Worm (Caenorhabditis elegans): ENCODE results near the gene col-92.
A peak's percentile ranks its signal among the peaks of the same experiment; 100 is the strongest.
"Not testable (repeated sequence)": the region's sequence is repeated elsewhere in the genome, so short reads cannot be mapped to it uniquely, and the experiment has no call there.

col-92 gene

DNA sequence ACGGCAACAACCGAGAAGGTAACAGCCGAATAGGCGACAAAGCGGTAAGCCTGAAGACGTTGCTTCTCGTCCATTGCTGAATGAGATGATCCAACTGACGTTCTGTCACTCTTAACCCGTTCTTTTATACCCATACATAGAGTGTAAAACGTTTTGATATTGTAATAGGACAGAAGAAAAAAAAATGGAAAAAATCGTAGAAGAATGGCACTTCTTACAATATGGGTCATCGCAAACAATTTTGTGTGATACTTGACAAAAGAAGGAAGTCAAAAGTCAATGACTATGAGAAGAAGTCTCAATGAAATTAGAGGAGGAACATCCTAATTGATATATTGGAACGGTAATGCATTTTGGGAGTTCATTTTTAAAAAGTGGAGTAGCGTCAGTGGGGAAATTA lies at the start of gene col-92:
col-92 (minus strand) TSS at position 101 of the 400 bp plus-strand sequence.
- TF ChIP-seq somi-1 (GFP tag; optimal IDR thresholded peaks at IDR 0.05) (no peak), efl-1 (GFP tag; optimal IDR thresholded peaks at IDR 0.05) (no peak), snpc-1.1 (tag; optimal IDR thresholded peaks at IDR 0.05; ENCODE audit: insufficient read depth) (no peak), ekl-4 (GFP tag; IDR thresholded peaks at IDR 0.05) (no peak), nhr-120 (GFP tag; IDR thresholded peaks at IDR 0.05) (no peak), F49E8.2 (tag; optimal IDR thresholded peaks at IDR 0.05; ENCODE audit: insufficient read depth) (no peak), lsl-1 (GFP tag; optimal IDR thresholded peaks at IDR 0.05) (no peak), lin-40 (tag; optimal IDR thresholded peaks at IDR 0.05) (no peak), K12H6.12 (tag; optimal IDR thresholded peaks at IDR 0.05) (no peak), Y67H2A.10 (GFP tag; conservative IDR thresholded peaks at IDR 0.05) (no peak), mcd-1 (GFP tag; IDR thresholded peaks at IDR 0.05) (no peak), rcor-1 (GFP tag; IDR thresholded peaks at IDR 0.05) (no peak), snpc-4 (GFP tag; optimal IDR thresholded peaks at IDR 0.05) (no peak), snpc-4 (tag; optimal IDR thresholded peaks at IDR 0.05) (no peak), lin-35 (GFP tag; optimal IDR thresholded peaks at IDR 0.05) (no peak), snpc-1.3 (tag; optimal IDR thresholded peaks at IDR 0.05; ENCODE audit: insufficient read depth) (no peak)

DNA sequence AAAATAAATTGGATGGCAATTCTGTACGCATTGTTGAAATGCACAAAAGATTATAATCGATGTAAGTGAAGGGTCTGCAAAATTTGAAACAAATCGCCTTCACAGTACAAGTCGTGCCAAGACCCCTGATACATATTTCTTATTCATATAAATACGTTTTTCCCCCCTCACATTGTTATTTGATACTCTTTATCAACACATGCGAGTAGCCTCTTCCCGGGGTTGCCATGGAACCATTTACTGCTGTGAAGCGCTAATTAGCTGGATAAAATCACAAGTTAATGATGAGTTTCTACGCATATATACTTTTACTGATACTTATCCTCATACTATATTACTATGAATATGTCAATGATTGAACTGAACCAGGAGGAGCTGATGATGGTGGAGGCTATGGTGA lies 48.3 kb upstream of the col-92 start, which contains the start of gene Y48A6B.14:
Y48A6B.14 (plus strand) TSS at position 301 of the 400 bp plus-strand sequence.
- TF ChIP-seq Y53F4B.3 (GFP tag; IDR thresholded peaks at IDR 0.05): no peak
- TF ChIP-seq snpc-3.4 (tag; optimal IDR thresholded peaks at IDR 0.05): no peak
- TF ChIP-seq Y79H2A.3 (GFP tag; conservative IDR thresholded peaks at IDR 0.05): no peak
- TF ChIP-seq atf-7 (tag; optimal IDR thresholded peaks at IDR 0.05): no peak
- TF ChIP-seq F57C9.4 (tag; optimal IDR thresholded peaks at IDR 0.05): no peak
- TF ChIP-seq lag-1 (GFP tag; IDR thresholded peaks at IDR 0.05): no peak
- TF ChIP-seq Y53G8AR.9 (GFP tag; conservative IDR thresholded peaks at IDR 0.05): no peak
- TF ChIP-seq die-1 (tag; optimal IDR thresholded peaks at IDR 0.05): no peak
- no peak for TF ChIP-seq bed-2 (GFP tag; IDR thresholded peaks at IDR 0.05)
- no peak for TF ChIP-seq aptf-3 (GFP tag; IDR thresholded peaks at IDR 0.05)
- no peak for TF ChIP-seq lin-40 (tag; optimal IDR thresholded peaks at IDR 0.05)
- no peak for TF ChIP-seq lsy-27 (tag; optimal IDR thresholded peaks at IDR 0.05; ENCODE audit: borderline replicate concordance, insufficient read depth)

DNA sequence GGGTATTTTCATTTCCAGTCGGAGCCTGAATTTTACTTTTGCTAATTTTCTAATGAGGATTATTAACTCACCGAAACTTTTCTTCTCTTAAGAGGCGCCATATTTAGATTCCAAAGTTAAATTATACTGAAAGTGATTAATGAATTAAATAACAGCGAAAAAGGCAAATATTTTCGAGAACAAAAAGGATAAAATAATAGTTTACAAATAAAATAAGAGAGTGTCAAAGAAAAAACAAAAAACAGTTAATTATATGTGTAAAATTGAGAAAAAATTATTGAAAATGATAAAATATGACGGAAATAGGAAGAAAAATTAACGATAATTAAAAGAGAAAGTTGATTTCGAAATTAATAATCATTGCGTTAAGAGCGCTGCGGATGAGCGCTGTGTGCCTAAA lies 46.3 kb upstream of the col-92 start, which contains the start of gene Y48A6B.8:
Y48A6B.8 (minus strand) TSS at position 101 of the 400 bp plus-strand sequence.
- TF ChIP-seq ztf-26 (tag; optimal IDR thresholded peaks at IDR 0.05); attf-6 (GFP tag; IDR thresholded peaks at IDR 0.05); ztf-18 (tag; optimal IDR thresholded peaks at IDR 0.05): not testable (repeated sequence)

DNA sequence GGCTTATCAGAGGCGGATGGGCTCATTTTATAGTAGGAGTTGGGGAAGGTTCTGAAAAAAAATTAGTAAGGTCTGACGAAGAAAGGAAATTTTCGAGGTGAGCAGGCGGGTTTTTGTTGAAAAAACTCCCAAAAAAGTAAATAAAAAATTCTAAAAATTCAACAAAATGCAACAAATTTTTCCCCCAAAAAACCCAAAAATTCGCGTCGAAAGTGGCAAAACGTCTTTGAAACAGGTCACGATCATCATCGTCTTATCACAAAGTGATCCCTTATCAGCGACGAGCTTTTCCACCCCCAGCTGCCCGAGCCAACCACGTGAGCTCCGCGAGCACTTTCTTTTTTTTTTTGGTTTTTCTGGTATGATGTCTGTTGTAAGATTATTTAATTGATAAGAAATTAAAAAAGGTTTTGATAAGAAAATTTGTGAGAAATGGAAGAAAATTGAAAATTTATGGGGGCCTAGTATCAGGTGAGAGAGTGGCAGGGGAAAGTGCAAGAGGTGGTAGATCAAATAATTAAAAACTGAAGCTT lies 43.5 kb upstream of the col-92 start, which contains the start of gene Y48A6B.7:
Y48A6B.7 (minus strand) TSS at position 51 of the 533 bp plus-strand sequence.
- TF ChIP-seq nhr-179 (tag; optimal IDR thresholded peaks at IDR 0.05): no peak
- no peak for TF ChIP-seq nhr-27 (tag; optimal IDR thresholded peaks at IDR 0.05)
- TF ChIP-seq ama-1 (optimal IDR thresholded peaks at IDR 0.05): no peak
- TF ChIP-seq ama-1 (GFP tag; optimal IDR thresholded peaks at IDR 0.05): no peak
- no peak for TF ChIP-seq hlh-12 (tag; optimal IDR thresholded peaks at IDR 0.05)
- TF ChIP-seq nfyb-1 (GFP tag; IDR thresholded peaks at IDR 0.05): peak; percentile 65; the same call in 1 of the 2 replicates
- no peak for TF ChIP-seq snpc-1.1 (tag; optimal IDR thresholded peaks at IDR 0.05; ENCODE audit: insufficient read depth)
- no peak for TF ChIP-seq bed-1 (GFP tag; IDR thresholded peaks at IDR 0.05)
- no peak for TF ChIP-seq sea-2 (GFP tag; IDR thresholded peaks at IDR 0.05)
- no peak for TF ChIP-seq ceh-91 (GFP tag; IDR thresholded peaks at IDR 0.05)
- no peak for TF ChIP-seq nfya-2 (GFP tag; IDR thresholded peaks at IDR 0.05)
- no peak for TF ChIP-seq lsy-27 (tag; optimal IDR thresholded peaks at IDR 0.05; ENCODE audit: borderline replicate concordance, insufficient read depth)
- TF ChIP-seq him-1 (tag; optimal IDR thresholded peaks at IDR 0.05): no peak
- 0 out of 2 replicates have a peak, but pooled peaks have one; percentile 41 for TF ChIP-seq mcd-1 (GFP tag; IDR thresholded peaks at IDR 0.05)
- no peak for TF ChIP-seq F22D6.2 (tag; optimal IDR thresholded peaks at IDR 0.05)
- peak; percentile 16 for TF ChIP-seq madf-10 (tag; optimal IDR thresholded peaks at IDR 0.05)
- TF ChIP-seq aptf-3 (GFP tag; IDR thresholded peaks at IDR 0.05): no peak
- peak; percentile 52; the same call in 1 of the 2 replicates for TF ChIP-seq dox-1 (GFP tag; IDR thresholded peaks at IDR 0.05)
- TF ChIP-seq ztf-18 (tag; optimal IDR thresholded peaks at IDR 0.05): no peak

Measured in whole organism, young adult.